Fruit fly (Drosophila melanogaster) whole organism, embryonic: Measurements from ENCODE around the gene CG17841.

Experiments
- Bdp1 ChIP-seq: fragments of 200-800 bp; sonication (Bioruptor generic); optimal IDR thresholded peaks from 3 replicates; lab custom pipeline; 2016; ENCODE audit warnings: missing biosample characterization, missing genetic modification characterization
- CG11093 ChIP-seq: fragments of 200-800 bp; sonication (Bioruptor generic); IDR thresholded peaks from 3 replicates; pipeline ENCODE4 v1.3.6; 2022; ENCODE audit warnings: missing biosample characterization, missing genetic modification characterization
- CG11398 ChIP-seq: fragments of 200-800 bp; sonication (Bioruptor generic); optimal IDR thresholded peaks from 2 replicates; lab custom pipeline; 2016; ENCODE audit warnings: missing biosample characterization, missing genetic modification characterization
- CG12104 ChIP-seq: fragments of 200-800 bp; sonication (Bioruptor generic); optimal IDR thresholded peaks from 3 replicates; lab custom pipeline; 2016; ENCODE audit warnings: missing biosample characterization, missing genetic modification characterization
- CG12299 ChIP-seq: fragments of 200-800 bp; sonication (Bioruptor generic); optimal IDR thresholded peaks from 2 replicates; lab custom pipeline; 2018; ENCODE audit warnings: missing biosample characterization, mild to moderate bottlenecking, missing genetic modification characterization
- CG12744 ChIP-seq: fragments of 200-800 bp; sonication (Bioruptor generic); optimal IDR thresholded peaks from 2 replicates; lab custom pipeline; 2016; ENCODE audit warnings: missing biosample characterization, missing genetic modification characterization
- CG13287 ChIP-seq: fragments of 200-800 bp; sonication (Bioruptor generic); IDR thresholded peaks from 2 replicates; pipeline ENCODE4 v1.3.6; 2022; ENCODE audit warnings: missing biosample characterization, missing genetic modification characterization; ENCODE audit not compliant: partially characterized antibody
- CG16815 ChIP-seq: fragments of 200-800 bp; sonication (Bioruptor generic); optimal IDR thresholded peaks from 3 replicates; lab custom pipeline; 2017; ENCODE audit warnings: missing biosample characterization, mild to moderate bottlenecking, missing genetic modification characterization
- CG33557 ChIP-seq: fragments of 200-800 bp; sonication (Bioruptor generic); optimal IDR thresholded peaks from 2 replicates; lab custom pipeline; 2019; ENCODE audit warnings: missing biosample characterization, mild to moderate bottlenecking, missing genetic modification characterization, moderate library complexity
- CG34422 ChIP-seq: fragments of 200-800 bp; sonication (Bioruptor generic); IDR thresholded peaks from 3 replicates; pipeline ENCODE4 v1.3.6; 2022; ENCODE audit warnings: missing biosample characterization, missing genetic modification characterization
- CG3838 ChIP-seq: fragments of 200-800 bp; sonication (Bioruptor generic); optimal IDR thresholded peaks from 3 replicates; lab custom pipeline; 2016; ENCODE audit warnings: missing biosample characterization, missing genetic modification characterization
- CG6254 ChIP-seq: fragments of 200-800 bp; sonication (Bioruptor generic); optimal IDR thresholded peaks from 3 replicates; lab custom pipeline; 2017; ENCODE audit warnings: mild to moderate bottlenecking, missing biosample characterization, missing genetic modification reagents, missing genetic modification characterization
- CG6854 ChIP-seq: fragments of 200-800 bp; sonication (Bioruptor generic); optimal IDR thresholded peaks from 3 replicates; lab custom pipeline; 2017; ENCODE audit warnings: missing biosample characterization, mild to moderate bottlenecking, missing genetic modification characterization
- CG7271 ChIP-seq: fragments of 200-800 bp; sonication (Bioruptor generic); optimal IDR thresholded peaks from 2 replicates; lab custom pipeline; 2018; ENCODE audit warnings: missing biosample characterization, mild to moderate bottlenecking, missing genetic modification characterization, moderate library complexity
- CG7987 ChIP-seq: fragments of 200-800 bp; sonication (Bioruptor generic); optimal IDR thresholded peaks from 2 replicates; lab custom pipeline; 2018; ENCODE audit warnings: missing biosample characterization, mild to moderate bottlenecking, missing genetic modification characterization, moderate library complexity
- CG8290 ChIP-seq, 3 experiments: fragments of 200-800 bp; sonication (Bioruptor generic); optimal IDR thresholded peaks; 2 replicates each; lab custom pipeline; 2016 to 2019; ENCODE audit warnings: missing biosample characterization in 3 of 3, missing genetic modification characterization in 3 of 3, mild to moderate bottlenecking in 2 of 3, moderate library complexity in 1 of 3
- Dip3 ChIP-seq: fragments of 200-800 bp; sonication (Bioruptor generic); optimal IDR thresholded peaks from 3 replicates; lab custom pipeline; 2016; ENCODE audit warnings: missing biosample characterization, missing genetic modification characterization
- Dll ChIP-seq: fragments of 200-800 bp; sonication (Bioruptor generic); IDR thresholded peaks from 4 replicates; pipeline ENCODE4 v1.3.6; 2022; ENCODE audit warnings: missing biosample characterization, missing genetic modification characterization; ENCODE audit not compliant: partially characterized antibody
- Drgx ChIP-seq: fragments of 200-800 bp; sonication (Bioruptor generic); IDR thresholded peaks from 2 replicates; pipeline ENCODE4 v1.3.6; 2022; ENCODE audit warnings: missing biosample characterization, missing genetic modification characterization
- Lhr ChIP-seq: fragments of 200-800 bp; sonication (Bioruptor generic); optimal IDR thresholded peaks from 3 replicates; lab custom pipeline; 2017; ENCODE audit warnings: mild to moderate bottlenecking, missing biosample characterization, missing genetic modification reagents, missing genetic modification characterization
- Ptx1 ChIP-seq: fragments of 200-800 bp; sonication (Bioruptor generic); IDR thresholded peaks from 2 replicates; pipeline ENCODE4 v1.3.6; 2022; ENCODE audit warnings: missing biosample characterization, missing genetic modification characterization
- Rx ChIP-seq: fragments of 200-800 bp; sonication (Bioruptor generic); IDR thresholded peaks from 2 replicates; pipeline ENCODE4 v1.3.6; 2022; ENCODE audit warnings: missing biosample characterization, missing genetic modification characterization
- Sry-δ ChIP-seq: fragments of 200-800 bp; sonication (Bioruptor generic); optimal IDR thresholded peaks from 2 replicates; lab custom pipeline; 2016; ENCODE audit warnings: missing biosample characterization, missing genetic modification characterization
- Stat92E ChIP-seq, 3 experiments: fragments of >200 bp in 2 of 3; fragments of 200-800 bp in 1 of 3; sonication (Bioruptor generic) in 1 of 3; optimal IDR thresholded peaks; 2 replicates each; lab custom pipeline; 2017 to 2019; ENCODE audit warnings: missing biosample characterization in 3 of 3, missing genetic modification characterization in 3 of 3, mild to moderate bottlenecking in 1 of 3, moderate library complexity in 1 of 3
- amos ChIP-seq: fragments of 200-800 bp; sonication (Bioruptor generic); IDR thresholded peaks from 2 replicates; pipeline ENCODE4 v1.3.6; 2022; ENCODE audit warnings: missing biosample characterization, missing genetic modification characterization; ENCODE audit not compliant: partially characterized antibody
- caup ChIP-seq: fragments of 200-800 bp; sonication (Bioruptor generic); optimal IDR thresholded peaks from 3 replicates; lab custom pipeline; 2017; ENCODE audit warnings: missing biosample characterization, mild to moderate bottlenecking, missing genetic modification characterization, moderate library complexity; ENCODE audit not compliant: severe bottlenecking
- eyg ChIP-seq: fragments of 200-800 bp; sonication (Bioruptor generic); optimal IDR thresholded peaks from 3 replicates; lab custom pipeline; 2016; ENCODE audit warnings: missing biosample characterization, missing genetic modification characterization
- gro ChIP-seq: fragments of 200-800 bp; sonication (Bioruptor generic); optimal IDR thresholded peaks from 2 replicates; lab custom pipeline; 2016; ENCODE audit warnings: missing biosample characterization, missing genetic modification characterization
- gsb-n ChIP-seq: fragments of 200-800 bp; sonication (Bioruptor generic); optimal IDR thresholded peaks from 3 replicates; lab custom pipeline; 2018; ENCODE audit warnings: missing biosample characterization, mild to moderate bottlenecking, missing genetic modification characterization
- hbn ChIP-seq: fragments of 200-800 bp; sonication (Bioruptor generic); IDR thresholded peaks from 2 replicates; pipeline ENCODE4 v1.3.6; 2022; ENCODE audit warnings: missing biosample characterization, missing genetic modification characterization; ENCODE audit not compliant: partially characterized antibody
- inv ChIP-seq: fragments of 200-800 bp; sonication (Bioruptor generic); IDR thresholded peaks from 2 replicates; pipeline ENCODE4 v1.3.6; 2022; ENCODE audit warnings: missing biosample characterization, missing genetic modification characterization; ENCODE audit not compliant: partially characterized antibody
- jing ChIP-seq: fragments of 200-800 bp; sonication (Bioruptor generic); optimal IDR thresholded peaks from 2 replicates; lab custom pipeline; 2018; ENCODE audit warnings: missing biosample characterization, mild to moderate bottlenecking, missing genetic modification characterization
- klu ChIP-seq: fragments of 200-800 bp; sonication (Bioruptor generic); IDR thresholded peaks from 2 replicates; pipeline ENCODE4 v1.3.6; 2022; ENCODE audit warnings: missing biosample characterization, missing genetic modification characterization
- lab ChIP-seq: fragments of 200-800 bp; sonication (Bioruptor generic); optimal IDR thresholded peaks from 3 replicates; lab custom pipeline; 2017; ENCODE audit warnings: missing biosample characterization, missing genetic modification characterization, mild to moderate bottlenecking, moderate library complexity, missing genetic modification reagents
- nerfin-2 ChIP-seq: fragments of 200-800 bp; sonication (Bioruptor generic); IDR thresholded peaks from 2 replicates; pipeline ENCODE4 v1.3.6; 2022; ENCODE audit warnings: missing biosample characterization, missing genetic modification characterization; ENCODE audit not compliant: partially characterized antibody
- nom ChIP-seq: fragments of 200-800 bp; sonication (Bioruptor generic); optimal IDR thresholded peaks from 2 replicates; lab custom pipeline; 2017; ENCODE audit warnings: missing biosample characterization, missing genetic modification characterization, mild to moderate bottlenecking, moderate library complexity, missing genetic modification reagents
- rib ChIP-seq: fragments of 200-800 bp; sonication (Bioruptor generic); IDR thresholded peaks from 2 replicates; pipeline ENCODE4 v1.3.6; 2022; ENCODE audit warnings: missing biosample characterization, missing genetic modification characterization
- wor ChIP-seq: fragments of 200-800 bp; sonication (Bioruptor generic); IDR thresholded peaks from 2 replicates; pipeline ENCODE4 v1.3.6; 2022; ENCODE audit warnings: missing biosample characterization, missing genetic modification characterization

CG17841 gene

DNA sequence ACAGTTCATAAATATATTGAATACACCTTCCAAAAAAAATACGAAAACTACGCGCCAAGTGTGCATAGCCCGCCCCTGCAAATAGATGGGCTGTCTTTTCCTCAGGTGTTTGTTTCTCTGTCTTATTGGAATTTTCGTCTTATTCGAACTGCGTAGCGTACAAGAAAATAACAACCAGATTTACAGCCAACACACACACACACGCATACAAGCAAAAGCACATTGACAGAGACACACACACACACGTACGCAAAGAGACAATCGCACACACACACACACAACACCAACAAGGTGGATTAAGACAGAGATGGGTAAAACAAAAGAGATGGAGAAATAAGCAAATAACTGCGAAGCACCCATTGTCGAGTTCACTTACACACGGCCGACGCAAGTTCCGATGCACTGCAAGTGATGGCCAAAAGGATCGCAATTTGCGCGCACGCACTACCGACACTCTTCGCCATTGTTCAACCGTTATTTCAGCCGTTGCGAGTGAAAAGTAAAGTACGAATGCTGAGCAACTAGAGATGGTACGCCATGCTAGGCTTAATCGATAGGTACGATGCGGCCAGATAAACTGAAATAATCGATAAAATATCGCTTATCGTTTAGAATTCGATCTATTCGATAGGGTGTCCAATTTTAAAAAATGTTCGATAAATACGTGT, 2.0 kb upstream of the CG17841 start (continued):
- no peak for TF ChIP-seq gsb-n (tag; lab: Kevin White, UChicago)
- no peak for TF ChIP-seq CG16815 (GFP tag; lab: Kevin White, UChicago)
- peak; percentile 44 for TF ChIP-seq Lhr (GFP tag; lab: Kevin White, UChicago)
- no peak for TF ChIP-seq CG8290 (GFP tag; optimal IDR thresholded peaks at IDR 0.05; lab: Kevin White, UChicago)
- peak in 1 of 2 experiments; percentile 78 for TF ChIP-seq CG8290 (tag; optimal IDR thresholded peaks at IDR 0.05; lab: Kevin White, UChicago)
- no peak for TF ChIP-seq Rx
- TF ChIP-seq Dip3 (GFP tag; lab: Kevin White, UChicago), result no peak
- peak; percentile 15 for TF ChIP-seq caup (GFP tag; lab: Kevin White, UChicago)
- no peak for TF ChIP-seq CG6254 (GFP tag; lab: Kevin White, UChicago)
- no peak for TF ChIP-seq wor (GFP tag; lab: Robert Waterston, UW)
- TF ChIP-seq CG33557 (GFP tag; lab: Kevin White, UChicago), result no peak
- TF ChIP-seq CG6854 (GFP tag; lab: Kevin White, UChicago), result peak; percentile 31
- no peak for TF ChIP-seq CG7987 (GFP tag; lab: Kevin White, UChicago)
- no peak for TF ChIP-seq CG11398 (GFP tag; lab: Kevin White, UChicago)
- TF ChIP-seq Ptx1 (GFP tag; lab: Robert Waterston, UW), result 0 out of 2 replicates have a peak, but pooled peaks have one; percentile 11
- peak; percentile 90 for TF ChIP-seq amos (GFP tag; lab: Robert Waterston, UW)
- peak; percentile 14 for TF ChIP-seq lab (GFP tag; lab: Kevin White, UChicago)
- no peak for TF ChIP-seq klu
- no peak for TF ChIP-seq Drgx (GFP tag; lab: Robert Waterston, UW)
- no peak for TF ChIP-seq jing (GFP tag; lab: Kevin White, UChicago)
- TF ChIP-seq hbn (GFP tag; lab: Robert Waterston, UW), result peak; percentile 91
- TF ChIP-seq CG7271 (tag; lab: Kevin White, UChicago), result no peak
- TF ChIP-seq CG12104 (GFP tag; lab: Kevin White, UChicago), result no peak
- peak; percentile 83 for TF ChIP-seq inv
- peak; percentile 91 for TF ChIP-seq CG13287 (GFP tag; lab: Robert Waterston, UW)
- no peak for TF ChIP-seq eyg (GFP tag; lab: Kevin White, UChicago)
- peak; percentile 92 for TF ChIP-seq Dll (GFP tag; lab: Robert Waterston, UW)
- no peak for TF ChIP-seq CG11093 (GFP tag; lab: Robert Waterston, UW)
- peak; percentile 95 for TF ChIP-seq nerfin-2 (GFP tag; lab: Robert Waterston, UW)
- TF ChIP-seq Sry-δ (GFP tag; lab: Kevin White, UChicago), result peak; percentile 94
- no peak for TF ChIP-seq CG3838
- peak; percentile 33 for TF ChIP-seq gro (GFP tag; lab: Kevin White, UChicago)
- TF ChIP-seq CG12299 (tag; lab: Kevin White, UChicago), result peak; percentile 41
- no peak for TF ChIP-seq CG12744
- peak in 1 of 3 experiments; percentile 31 for TF ChIP-seq Stat92E (GFP tag; optimal IDR thresholded peaks at IDR 0.05; lab: Kevin White, UChicago)
- TF ChIP-seq Bdp1, result no peak
- no peak for TF ChIP-seq rib (GFP tag; lab: Robert Waterston, UW)
- peak; percentile 42; the same call in 1 of the 3 replicates for TF ChIP-seq CG34422 (GFP tag; lab: Robert Waterston, UW)
- peak; percentile 56 for TF ChIP-seq nom (GFP tag; lab: Kevin White, UChicago)
